Fruit fly (Drosophila melanogaster) whole organism, embryonic: ENCODE measurements around the gene CG4297.

Source experiments
- Awh ChIP-seq: fragments of 200-800 bp; sonication (Bioruptor generic); IDR thresholded peaks from 2 replicates; pipeline ENCODE4, ENCODE4 v1.3.6; 2022; ENCODE audit warnings: missing biosample characterization, missing genetic modification characterization
- CG10209 ChIP-seq: fragments of 200-800 bp; sonication (Bioruptor generic); optimal IDR thresholded peaks from 3 replicates; lab custom pipeline; 2017; ENCODE audit warnings: missing biosample characterization, mild to moderate bottlenecking, missing genetic modification characterization, missing genetic modification reagents
- CG10274 ChIP-seq: fragments of 200-800 bp; sonication (Bioruptor generic); optimal IDR thresholded peaks from 3 replicates; lab custom pipeline; 2017; ENCODE audit warnings: missing biosample characterization, mild to moderate bottlenecking, missing genetic modification characterization
- CG10654 ChIP-seq: fragments of 200-800 bp; sonication (Bioruptor generic); optimal IDR thresholded peaks from 2 replicates; lab custom pipeline; 2016; ENCODE audit warnings: missing biosample characterization, missing genetic modification characterization
- CG10959 ChIP-seq: fragments of 200-800 bp; sonication (Bioruptor generic); IDR thresholded peaks from 2 replicates; pipeline ENCODE4 v1.3.6; 2022; ENCODE audit warnings: missing biosample characterization, missing genetic modification characterization
- CG13287 ChIP-seq: fragments of 200-800 bp; sonication (Bioruptor generic); IDR thresholded peaks from 2 replicates; pipeline ENCODE4 v1.3.6; 2022; ENCODE audit warnings: missing biosample characterization, missing genetic modification characterization; ENCODE audit not compliant: partially characterized antibody
- CG1647 ChIP-seq: fragments of 200-800 bp; sonication (Bioruptor generic); optimal IDR thresholded peaks from 3 replicates; lab custom pipeline; 2016; ENCODE audit warnings: missing biosample characterization, missing genetic modification characterization
- CG17385 ChIP-seq: fragments of 200-800 bp; sonication (Bioruptor generic); optimal IDR thresholded peaks from 3 replicates; lab custom pipeline; 2018; ENCODE audit warnings: missing biosample characterization, mild to moderate bottlenecking, missing genetic modification characterization
- CG17612 ChIP-seq: fragments of 200-800 bp; sonication (Bioruptor generic); IDR thresholded peaks from 2 replicates; pipeline ENCODE4 v1.3.6; 2022; ENCODE audit warnings: missing biosample characterization, missing genetic modification characterization
- CG2120 ChIP-seq: fragments of 200-800 bp; sonication (Bioruptor generic); optimal IDR thresholded peaks from 3 replicates; lab custom pipeline; 2016; ENCODE audit warnings: missing biosample characterization, missing genetic modification characterization
- CG30431 ChIP-seq: fragments of 200-800 bp; sonication (Bioruptor generic); optimal IDR thresholded peaks from 2 replicates; lab custom pipeline; 2017; ENCODE audit warnings: missing biosample characterization, missing genetic modification characterization
- CG34422 ChIP-seq: fragments of 200-800 bp; sonication (Bioruptor generic); IDR thresholded peaks from 3 replicates; pipeline ENCODE4 v1.3.6; 2022; ENCODE audit warnings: missing biosample characterization, missing genetic modification characterization
- CG3847 ChIP-seq: fragments of 200-800 bp; sonication (Bioruptor generic); IDR thresholded peaks from 2 replicates; pipeline ENCODE4 v1.3.6; 2022; ENCODE audit warnings: missing biosample characterization, missing genetic modification characterization
- CG7372 ChIP-seq: fragments of 200-800 bp; sonication (Bioruptor generic); IDR thresholded peaks from 2 replicates; pipeline ENCODE4 v1.3.6; 2022; ENCODE audit warnings: missing biosample characterization, missing genetic modification characterization
- CG7556 ChIP-seq: fragments of 200-800 bp; sonication (Bioruptor generic); optimal IDR thresholded peaks from 2 replicates; lab custom pipeline; 2017; ENCODE audit warnings: missing biosample characterization, mild to moderate bottlenecking, missing genetic modification characterization
- CG7745 ChIP-seq: fragments of 200-800 bp; sonication (Bioruptor generic); optimal IDR thresholded peaks from 2 replicates; lab custom pipeline; 2018; ENCODE audit warnings: missing biosample characterization, mild to moderate bottlenecking, missing genetic modification characterization, moderate library complexity
- CG8281 ChIP-seq: fragments of 200-800 bp; sonication (Bioruptor generic); optimal IDR thresholded peaks from 2 replicates; lab custom pipeline; 2018; ENCODE audit warnings: missing biosample characterization, mild to moderate bottlenecking, missing genetic modification characterization, moderate library complexity
- CG8290 ChIP-seq, 3 experiments: fragments of 200-800 bp; sonication (Bioruptor generic); optimal IDR thresholded peaks; 2 replicates each; lab custom pipeline; 2016 to 2019; ENCODE audit warnings: missing biosample characterization in 3 of 3, missing genetic modification characterization in 3 of 3, mild to moderate bottlenecking in 2 of 3, moderate library complexity in 1 of 3
- CG9437 ChIP-seq: fragments of 200-800 bp; sonication (Bioruptor generic); optimal IDR thresholded peaks from 2 replicates; lab custom pipeline; 2018; ENCODE audit warnings: missing biosample characterization, mild to moderate bottlenecking, missing genetic modification characterization
- Dbx ChIP-seq: fragments of 200-800 bp; sonication (Bioruptor generic); IDR thresholded peaks from 3 replicates; pipeline ENCODE4 v1.3.6; 2022; ENCODE audit warnings: missing biosample characterization, missing genetic modification characterization
- Ets97D ChIP-seq: fragments of 200-800 bp; sonication (Bioruptor generic); optimal IDR thresholded peaks from 3 replicates; lab custom pipeline; 2016; ENCODE audit warnings: missing biosample characterization, missing genetic modification characterization
- HLH3B ChIP-seq: fragments of 200-800 bp; sonication (Bioruptor generic); IDR thresholded peaks from 2 replicates; pipeline ENCODE4 v1.3.6; 2022; ENCODE audit warnings: missing biosample characterization, missing genetic modification characterization
- Hey ChIP-seq: fragments of 200-800 bp; sonication (Bioruptor generic); optimal IDR thresholded peaks from 3 replicates; lab custom pipeline; 2018; ENCODE audit warnings: missing biosample characterization, mild to moderate bottlenecking, missing genetic modification characterization
- Hr39 ChIP-seq: fragments of >200 bp; optimal IDR thresholded peaks from 2 replicates; lab custom pipeline; 2017
- Ravus ChIP-seq: fragments of 200-800 bp; sonication (Bioruptor generic); IDR thresholded peaks from 2 replicates; pipeline ENCODE4 v1.3.6; 2022; ENCODE audit warnings: missing biosample characterization, missing genetic modification characterization
- Sin3A ChIP-seq: fragments of >200 bp; optimal IDR thresholded peaks from 2 replicates; lab custom pipeline; 2018
- Ssrp ChIP-seq: fragments of 200-800 bp; sonication (Bioruptor generic); optimal IDR thresholded peaks from 2 replicates; lab custom pipeline; 2018; ENCODE audit warnings: missing biosample characterization, mild to moderate bottlenecking, missing genetic modification characterization, moderate library complexity
- Xbp1 ChIP-seq: fragments of 200-800 bp; sonication (Bioruptor generic); optimal IDR thresholded peaks from 3 replicates; lab custom pipeline; 2016; ENCODE audit warnings: missing biosample characterization, mild to moderate bottlenecking, missing genetic modification characterization
- ac ChIP-seq: fragments of 200-800 bp; sonication (Bioruptor generic); optimal IDR thresholded peaks from 3 replicates; lab custom pipeline; 2017; ENCODE audit warnings: missing biosample characterization, mild to moderate bottlenecking, missing genetic modification characterization
- ato ChIP-seq: fragments of 200-800 bp; sonication (Bioruptor generic); IDR thresholded peaks from 2 replicates; pipeline ENCODE4 v1.3.6; 2022; ENCODE audit warnings: missing biosample characterization, missing genetic modification characterization; ENCODE audit not compliant: partially characterized antibody
- az2 ChIP-seq: fragments of 200-800 bp; sonication (Bioruptor generic); optimal IDR thresholded peaks from 3 replicates; lab custom pipeline; 2016; ENCODE audit warnings: missing biosample characterization, missing genetic modification characterization
- croc ChIP-seq: fragments of 200-800 bp; sonication (Bioruptor generic); conservative IDR thresholded peaks from 3 replicates; pipeline ENCODE4 v1.3.6; 2022; ENCODE audit warnings: missing biosample characterization, missing genetic modification characterization
- cwo ChIP-seq: fragments of 200-800 bp; sonication (Bioruptor generic); optimal IDR thresholded peaks from 3 replicates; lab custom pipeline; 2017; ENCODE audit warnings: missing biosample characterization, missing genetic modification characterization, mild to moderate bottlenecking, moderate library complexity, missing genetic modification reagents
- ewg ChIP-seq: fragments of 200-800 bp; sonication (Bioruptor generic); optimal IDR thresholded peaks from 3 replicates; lab custom pipeline; 2017; ENCODE audit warnings: mild to moderate bottlenecking, missing biosample characterization, missing genetic modification reagents, missing genetic modification characterization
- hbn ChIP-seq: fragments of 200-800 bp; sonication (Bioruptor generic); IDR thresholded peaks from 2 replicates; pipeline ENCODE4 v1.3.6; 2022; ENCODE audit warnings: missing biosample characterization, missing genetic modification characterization; ENCODE audit not compliant: partially characterized antibody
- kah ChIP-seq: fragments of 200-800 bp; sonication (Bioruptor generic); optimal IDR thresholded peaks from 2 replicates; lab custom pipeline; 2018; ENCODE audit warnings: missing biosample characterization, mild to moderate bottlenecking, missing genetic modification characterization
- mld ChIP-seq: fragments of 200-800 bp; sonication (Bioruptor generic); IDR thresholded peaks from 3 replicates; pipeline ENCODE4 v1.3.6; 2022; ENCODE audit warnings: missing biosample characterization, missing genetic modification characterization; ENCODE audit not compliant: partially characterized antibody
- p53 ChIP-seq: fragments of 200-800 bp; sonication (Bioruptor generic); optimal IDR thresholded peaks from 2 replicates; lab custom pipeline; 2016; ENCODE audit warnings: missing biosample characterization, missing genetic modification characterization
- pzg ChIP-seq: fragments of 200-800 bp; sonication (Bioruptor generic); optimal IDR thresholded peaks from 3 replicates; lab custom pipeline; 2018; ENCODE audit warnings: missing biosample characterization, mild to moderate bottlenecking, missing genetic modification characterization, moderate library complexity
- rib ChIP-seq: fragments of 200-800 bp; sonication (Bioruptor generic); IDR thresholded peaks from 2 replicates; pipeline ENCODE4 v1.3.6; 2022; ENCODE audit warnings: missing biosample characterization, missing genetic modification characterization
- sim ChIP-seq: fragments of 200-800 bp; sonication (Bioruptor generic); IDR thresholded peaks from 2 replicates; pipeline ENCODE4 v1.3.6; 2022; ENCODE audit warnings: missing biosample characterization, missing genetic modification characterization
- so ChIP-seq: fragments of 200-800 bp; sonication (Bioruptor generic); IDR thresholded peaks from 3 replicates; pipeline ENCODE4 v1.3.6; 2022; ENCODE audit warnings: missing biosample characterization, missing genetic modification characterization
- stc ChIP-seq: fragments of 200-800 bp; sonication (Bioruptor generic); IDR thresholded peaks from 2 replicates; pipeline ENCODE4 v1.3.6; 2022; ENCODE audit warnings: missing biosample characterization, missing genetic modification characterization
- tap ChIP-seq: fragments of 200-800 bp; optimal IDR thresholded peaks from 3 replicates; lab custom pipeline; 2019; ENCODE audit warnings: missing biosample characterization, mild to moderate bottlenecking, missing genetic modification characterization, moderate library complexity
- tio ChIP-seq: fragments of 200-800 bp; sonication (Bioruptor generic); optimal IDR thresholded peaks from 2 replicates; lab custom pipeline; 2017; ENCODE audit warnings: missing biosample characterization, missing genetic modification characterization, inconsistent platforms
- tx ChIP-seq: fragments of 200-800 bp; sonication (Bioruptor generic); optimal IDR thresholded peaks from 2 replicates; lab custom pipeline; 2016; ENCODE audit warnings: missing biosample characterization, missing genetic modification characterization
- yki ChIP-seq: fragments of >200 bp; optimal IDR thresholded peaks from 3 replicates; lab custom pipeline; 2018
- zen ChIP-seq: fragments of 200-800 bp; sonication (Bioruptor generic); optimal IDR thresholded peaks from 3 replicates; lab custom pipeline; 2018; ENCODE audit warnings: missing biosample characterization, mild to moderate bottlenecking, missing genetic modification characterization, moderate library complexity

Gene CG4297

DNA sequence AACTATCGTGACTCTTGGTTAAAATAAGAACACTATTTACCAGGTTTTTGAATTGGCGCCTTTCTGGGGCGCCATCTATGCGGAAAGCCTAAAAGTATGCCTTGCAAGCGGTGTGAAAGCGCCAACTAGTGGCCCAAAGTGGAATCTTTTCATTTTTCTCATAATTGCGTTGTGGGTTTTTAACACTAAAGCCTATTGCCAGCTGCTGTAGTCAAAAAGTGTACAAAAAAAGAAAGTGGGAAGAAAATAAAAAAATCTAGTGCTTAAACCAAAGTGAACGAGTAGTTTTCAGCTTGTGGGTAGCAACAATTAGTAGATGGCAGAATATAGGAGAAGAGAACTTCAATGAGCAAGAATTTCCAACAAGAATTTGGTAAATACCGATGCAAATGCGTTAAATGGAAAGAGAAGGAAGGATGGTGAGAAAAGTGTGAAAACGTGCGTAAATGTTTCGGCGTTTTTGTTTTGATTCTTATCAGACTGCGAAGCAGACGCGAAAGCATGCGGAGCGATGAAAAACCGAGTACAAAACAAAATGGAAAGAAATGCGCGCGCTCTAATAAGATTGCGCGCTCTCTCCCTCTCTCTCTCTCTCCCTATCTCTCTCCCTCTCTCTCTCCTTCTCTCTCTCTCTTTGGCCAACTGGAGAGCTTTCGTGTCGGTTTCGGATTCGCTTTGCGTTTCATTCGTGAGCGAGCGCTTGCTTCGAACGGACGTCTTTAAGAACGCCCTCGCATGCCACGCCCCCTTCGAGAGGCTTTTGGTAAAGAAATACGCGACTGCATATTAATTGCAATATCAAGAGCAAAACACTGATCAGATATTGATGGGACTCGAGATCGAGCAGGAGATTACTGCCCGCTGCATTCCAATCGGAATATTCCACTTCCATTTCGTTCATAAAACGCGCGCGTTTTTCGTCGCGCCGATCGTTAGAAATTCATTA lies 18.4 kb upstream of the CG4297 start:
- peak; percentile 86 for TF ChIP-seq CG17385 (GFP tag; lab: Kevin White, UChicago)
- TF ChIP-seq Sin3A: peak; percentile 37
- TF ChIP-seq tio (GFP tag; lab: Kevin White, UChicago): peak; percentile 46
- TF ChIP-seq CG34422 (GFP tag; lab: Robert Waterston, UW): peak; percentile 74
- TF ChIP-seq CG1647 (GFP tag; lab: Kevin White, UChicago): peak; percentile 75
- TF ChIP-seq Awh (GFP tag; lab: Robert Waterston, UW): peak; percentile 31
- TF ChIP-seq CG10654 (GFP tag; lab: Kevin White, UChicago): peak; percentile 60
- TF ChIP-seq zen (tag; lab: Kevin White, UChicago): peak; percentile 25
- TF ChIP-seq so (GFP tag; lab: Robert Waterston, UW): peak; percentile 75; the same call in 2 of the 3 replicates
- TF ChIP-seq croc (GFP tag; lab: Robert Waterston, UW): 0 out of 3 replicates have a peak, but pooled peaks have one; percentile 12
- TF ChIP-seq HLH3B: peak; percentile 38; the same call in 1 of the 2 replicates
- peak; percentile 86 for TF ChIP-seq CG8290 (GFP tag; optimal IDR thresholded peaks at IDR 0.05; lab: Kevin White, UChicago)
- peak in 1 of 2 experiments; percentile 79 for TF ChIP-seq CG8290 (tag; optimal IDR thresholded peaks at IDR 0.05; lab: Kevin White, UChicago)
- TF ChIP-seq Ets97D (GFP tag; lab: Kevin White, UChicago): peak; percentile 84
- no peak for TF ChIP-seq mld (GFP tag; lab: Robert Waterston, UW)
- peak; percentile 50; the same call in 1 of the 2 replicates for TF ChIP-seq hbn
- TF ChIP-seq p53: peak; percentile 85
- TF ChIP-seq yki (lab: Kevin White, UChicago): peak; percentile 97
- peak; percentile 70; the same call in 1 of the 2 replicates for TF ChIP-seq rib (GFP tag; lab: Robert Waterston, UW)
- peak; percentile 62; the same call in 1 of the 2 replicates for TF ChIP-seq stc
- TF ChIP-seq tx: peak; percentile 70
- peak; percentile 30; the same call in 1 of the 2 replicates for TF ChIP-seq sim (GFP tag; lab: Robert Waterston, UW)
- TF ChIP-seq kah (GFP tag; lab: Kevin White, UChicago): peak; percentile 67
- no peak for TF ChIP-seq CG7556 (GFP tag; lab: Kevin White, UChicago)
- TF ChIP-seq Ssrp (tag; lab: Kevin White, UChicago): peak; percentile 37
- no peak for TF ChIP-seq CG10274 (GFP tag; lab: Kevin White, UChicago)
- peak; percentile 9 for TF ChIP-seq ac (GFP tag; lab: Kevin White, UChicago)
- peak; percentile 62 for TF ChIP-seq CG7372
- TF ChIP-seq cwo (GFP tag; lab: Kevin White, UChicago): peak; percentile 84
- peak; percentile 80 for TF ChIP-seq ewg (GFP tag; lab: Kevin White, UChicago)
- TF ChIP-seq CG17612 (GFP tag; lab: Robert Waterston, UW): peak; percentile 63; the same call in 1 of the 2 replicates
- peak; percentile 49 for TF ChIP-seq CG30431 (GFP tag; lab: Kevin White, UChicago)
- TF ChIP-seq Hr39: no peak
- no peak for TF ChIP-seq tap (tag; lab: Kevin White, UChicago)
- TF ChIP-seq CG10209 (GFP tag; lab: Kevin White, UChicago): peak; percentile 46
- TF ChIP-seq CG8281: no peak
- TF ChIP-seq pzg (GFP tag; lab: Kevin White, UChicago): peak; percentile 90
- peak; percentile 71 for TF ChIP-seq CG10959 (GFP tag; lab: Robert Waterston, UW)
- TF ChIP-seq ato (GFP tag; lab: Robert Waterston, UW): peak; percentile 60
- TF ChIP-seq az2 (GFP tag; lab: Kevin White, UChicago): peak; percentile 75
- peak; percentile 88 for TF ChIP-seq Xbp1 (GFP tag; lab: Kevin White, UChicago)
- TF ChIP-seq CG9437 (GFP tag; lab: Kevin White, UChicago): no peak
- peak; percentile 93 for TF ChIP-seq Dbx (GFP tag; lab: Robert Waterston, UW)
- peak; percentile 65 for TF ChIP-seq CG2120 (GFP tag; lab: Kevin White, UChicago)
- no peak for TF ChIP-seq CG7745
- TF ChIP-seq Ravus (GFP tag; lab: Robert Waterston, UW): no peak; the same call in 1 of the 2 replicates
- TF ChIP-seq Hey: no peak
- TF ChIP-seq CG3847 (GFP tag; lab: Robert Waterston, UW): peak; percentile 79
- peak; percentile 64 for TF ChIP-seq CG13287 (GFP tag; lab: Robert Waterston, UW)
